Fruit fly (Drosophila melanogaster): ENCODE results near the gene CG4907.

The CG4907 gene

dm6 chr3R:22727456-22727833, 16.9 kb upstream of the CG4907 start:
- TF ChIP-seq EcR (GFP tag; optimal IDR thresholded peaks at IDR 0.05) (no peak), CG9948 (tag; optimal IDR thresholded peaks at IDR 0.05) (no peak), fd96Ca (GFP tag; IDR thresholded peaks at IDR 0.05) (no peak), CG8301 (tag; optimal IDR thresholded peaks at IDR 0.05) (no peak), CG8159 (tag; optimal IDR thresholded peaks at IDR 0.05) (no peak), CG15710 (tag; optimal IDR thresholded peaks at IDR 0.05) (no peak), CG32121 (GFP tag; IDR thresholded peaks at IDR 0.05) (no peak), Pif1B (GFP tag; optimal IDR thresholded peaks at IDR 0.05) (no peak), D1 (tag; optimal IDR thresholded peaks at IDR 0.05) (no peak), Pif1A (GFP tag; optimal IDR thresholded peaks at IDR 0.05) (no peak), CG14655 (GFP tag; optimal IDR thresholded peaks at IDR 0.05) (no peak), CG13204 (GFP tag; optimal IDR thresholded peaks at IDR 0.05) (no peak), CG12605 (GFP tag; IDR thresholded peaks at IDR 0.05) (no peak), Ets98B (GFP tag; IDR thresholded peaks at IDR 0.05) (no peak)

- no peak for TF ChIP-seq D1 (tag; optimal IDR thresholded peaks at IDR 0.05)
- no peak for TF ChIP-seq Pif1A (GFP tag; optimal IDR thresholded peaks at IDR 0.05)
- no peak for TF ChIP-seq CG12605 (GFP tag; IDR thresholded peaks at IDR 0.05)
- no peak for TF ChIP-seq rn (GFP tag; IDR thresholded peaks at IDR 0.05)
- no peak for TF ChIP-seq Ets98B (GFP tag; IDR thresholded peaks at IDR 0.05)
- no peak for TF ChIP-seq CG14655 (GFP tag; optimal IDR thresholded peaks at IDR 0.05)
- no peak for TF ChIP-seq CG10348 (GFP tag; IDR thresholded peaks at IDR 0.05)
- TF ChIP-seq CG8159 (tag; optimal IDR thresholded peaks at IDR 0.05) = no peak
- TF ChIP-seq CG17806 (tag; optimal IDR thresholded peaks at IDR 0.05) = no peak
- TF ChIP-seq CG15710 (tag; optimal IDR thresholded peaks at IDR 0.05) = no peak
- TF ChIP-seq gl (tag; optimal IDR thresholded peaks at IDR 0.05) = no peak
- no peak for TF ChIP-seq CG9948 (tag; optimal IDR thresholded peaks at IDR 0.05)
- TF ChIP-seq fd96Ca (GFP tag; IDR thresholded peaks at IDR 0.05) = no peak
- no peak for TF ChIP-seq Snoo (tag; optimal IDR thresholded peaks at IDR 0.05)
- no peak for TF ChIP-seq CG13204 (GFP tag; optimal IDR thresholded peaks at IDR 0.05)
- TF ChIP-seq Pif1B (GFP tag; optimal IDR thresholded peaks at IDR 0.05) = no peak
- TF ChIP-seq CG8301 (tag; optimal IDR thresholded peaks at IDR 0.05) = no peak
Observed at dm6 chr3R:22726771-22727455, 16.4 kb upstream of the CG4907 start, which contains the start of gene CG45049. Gene CG45049 (plus strand): TSS chr3R:22726967.

- TF ChIP-seq D1 (tag; optimal IDR thresholded peaks at IDR 0.05) = no peak
- TF ChIP-seq CG10348 (GFP tag; IDR thresholded peaks at IDR 0.05) = no peak
- no peak for TF ChIP-seq Pif1B (GFP tag; optimal IDR thresholded peaks at IDR 0.05)
- peak; percentile 41 for TF ChIP-seq CG14655 (GFP tag; optimal IDR thresholded peaks at IDR 0.05)
- no peak for TF ChIP-seq Ets98B (GFP tag; IDR thresholded peaks at IDR 0.05)
- 0 out of 3 replicates have a peak, but pooled peaks have one; percentile 29 for TF ChIP-seq CG4496 (GFP tag; IDR thresholded peaks at IDR 0.05)
- TF ChIP-seq CG13204 (GFP tag; optimal IDR thresholded peaks at IDR 0.05) = no peak
- TF ChIP-seq CG9948 (tag; optimal IDR thresholded peaks at IDR 0.05) = no peak
- TF ChIP-seq CG8301 (tag; optimal IDR thresholded peaks at IDR 0.05) = no peak
- TF ChIP-seq Snoo (tag; optimal IDR thresholded peaks at IDR 0.05) = peak; percentile 1
- no peak for TF ChIP-seq EcR (GFP tag; optimal IDR thresholded peaks at IDR 0.05)
- no peak for TF ChIP-seq gl (tag; optimal IDR thresholded peaks at IDR 0.05)
- no peak for TF ChIP-seq fd96Ca (GFP tag; IDR thresholded peaks at IDR 0.05)
- TF ChIP-seq CG15710 (tag; optimal IDR thresholded peaks at IDR 0.05) = peak; percentile 2
- no peak for TF ChIP-seq CG34367 (tag; optimal IDR thresholded peaks at IDR 0.05)
- TF ChIP-seq Pif1A (GFP tag; optimal IDR thresholded peaks at IDR 0.05) = no peak
- TF ChIP-seq CG17806 (tag; optimal IDR thresholded peaks at IDR 0.05) = no peak
- TF ChIP-seq rn (GFP tag; IDR thresholded peaks at IDR 0.05) = no peak
- peak; percentile 25 for TF ChIP-seq CG8159 (tag; optimal IDR thresholded peaks at IDR 0.05)
- no peak; the same call in 1 of the 2 replicates for TF ChIP-seq CG32121 (GFP tag; IDR thresholded peaks at IDR 0.05)
- TF ChIP-seq CG12605 (GFP tag; IDR thresholded peaks at IDR 0.05) = no peak
Observed at dm6 chr3R:22726031-22726770, 15.6 kb upstream of the CG4907 start, which contains the start of gene RNF220. Gene RNF220 (minus strand): TSS chr3R:22726414.

- TF ChIP-seq CG17806 (tag; optimal IDR thresholded peaks at IDR 0.05) = peak; percentile 72
- peak; percentile 72; the same call in 1 of the 2 replicates for TF ChIP-seq CG32121 (GFP tag; IDR thresholded peaks at IDR 0.05)
- no peak for TF ChIP-seq fd96Ca (GFP tag; IDR thresholded peaks at IDR 0.05)
- TF ChIP-seq CG15710 (tag; optimal IDR thresholded peaks at IDR 0.05) = peak; percentile 67
- peak; percentile 12 for TF ChIP-seq gl (tag; optimal IDR thresholded peaks at IDR 0.05)
- TF ChIP-seq CG4496 (GFP tag; IDR thresholded peaks at IDR 0.05) = peak; percentile 48; the same call in 2 of the 3 replicates
- TF ChIP-seq CG14655 (GFP tag; optimal IDR thresholded peaks at IDR 0.05) = peak; percentile 66
- TF ChIP-seq Pif1B (GFP tag; optimal IDR thresholded peaks at IDR 0.05) = peak; percentile 38
- no peak for TF ChIP-seq rn (GFP tag; IDR thresholded peaks at IDR 0.05)
- no peak for TF ChIP-seq CG10348 (GFP tag; IDR thresholded peaks at IDR 0.05)
- TF ChIP-seq Pif1A (GFP tag; optimal IDR thresholded peaks at IDR 0.05) = peak; percentile 2
- TF ChIP-seq CG9948 (tag; optimal IDR thresholded peaks at IDR 0.05) = peak; percentile 73
- TF ChIP-seq CG12605 (GFP tag; IDR thresholded peaks at IDR 0.05) = peak; percentile 86
- peak; percentile 45 for TF ChIP-seq Snoo (tag; optimal IDR thresholded peaks at IDR 0.05)
- TF ChIP-seq D1 (tag; optimal IDR thresholded peaks at IDR 0.05) = no peak
- TF ChIP-seq Ets98B (GFP tag; IDR thresholded peaks at IDR 0.05) = peak; percentile 71
- peak; percentile 77 for TF ChIP-seq CG8159 (tag; optimal IDR thresholded peaks at IDR 0.05)
- no peak for TF ChIP-seq CG13204 (GFP tag; optimal IDR thresholded peaks at IDR 0.05)
- peak; percentile 86 for TF ChIP-seq EcR (GFP tag; optimal IDR thresholded peaks at IDR 0.05)
- TF ChIP-seq CG8301 (tag; optimal IDR thresholded peaks at IDR 0.05) = peak; percentile 72
- TF ChIP-seq CG34367 (tag; optimal IDR thresholded peaks at IDR 0.05) = peak; percentile 51
Observed at dm6 chr3R:22724149-22724973, 13.8 kb upstream of the CG4907 start, which contains the start of gene Irp-1A. Gene Irp-1A (minus strand): TSS chr3R:22724587.
